Worm (Caenorhabditis elegans) whole organism, L4/young adult: Measurements from ENCODE around the gene mcm-3.

Experiments
- W03F9.2 ChIP-seq: fragments of 150-350 bp; optimal IDR thresholded peaks from 2 replicates; lab custom pipeline; 2014; ENCODE audit warnings: missing biosample characterization, missing genetic modification characterization
- him-1 ChIP-seq: sonication (generic microtip); optimal IDR thresholded peaks from 2 replicates; lab custom pipeline; 2016; ENCODE audit warnings: missing genotype, missing genetic modification reagents, missing genetic modification characterization, missing compliant biosample characterization

- TF ChIP-seq him-1 (tag; lab: Kevin White, UChicago) (no peak), W03F9.2 (tag; lab: Kevin White, UChicago) (no peak)
Measured at ce11 chrV:15065068-15065744, 5.8 kb upstream of the mcm-3 start, which contains the start of gene C25D7.9.
